Fruit fly (Drosophila melanogaster): ENCODE results near the gene exex.
A peak's percentile ranks its signal among the peaks of the same experiment; 100 is the strongest.

Gene exex

DNA sequence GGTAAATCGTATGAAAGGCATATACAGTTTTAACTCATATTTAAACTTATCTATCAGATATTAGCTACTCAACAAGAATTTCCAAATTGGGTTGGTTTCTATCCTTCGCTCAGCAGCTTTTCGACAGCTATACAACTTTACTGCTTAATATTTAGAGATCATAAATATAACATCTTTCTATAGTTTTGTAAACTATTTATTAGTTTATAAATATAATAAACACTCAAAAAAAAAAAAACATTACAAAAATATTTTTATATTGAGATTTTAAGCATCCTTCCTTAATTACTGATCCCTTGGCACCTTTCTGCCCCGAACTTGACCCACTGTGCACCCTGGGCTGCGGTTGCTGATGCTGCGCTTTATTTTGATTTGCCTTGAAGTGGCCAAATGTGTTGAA is 5.0 kb downstream of the exex start (continued):
- TF ChIP-seq Sin3A (optimal IDR thresholded peaks at IDR 0.05) (no peak), CG4424 (GFP tag; optimal IDR thresholded peaks at IDR 0.05) (peak; percentile 66), NK7.1 (GFP tag; optimal IDR thresholded peaks at IDR 0.05) (no peak), CG1233 (GFP tag; optimal IDR thresholded peaks at IDR 0.05) (peak; percentile 23), CG4404 (GFP tag; IDR thresholded peaks at IDR 0.05) (peak; percentile 15; the same call in 1 of the 2 replicates), CG15696 (tag; optimal IDR thresholded peaks at IDR 0.05) (peak; percentile 27), Side (GFP tag; optimal IDR thresholded peaks at IDR 0.05) (no peak), chm (GFP tag; IDR thresholded peaks at IDR 0.05) (no peak), Blimp-1 (GFP tag; optimal IDR thresholded peaks at IDR 0.05) (peak; percentile 5), Optix (GFP tag; IDR thresholded peaks at IDR 0.05) (no peak), CG7556 (GFP tag; optimal IDR thresholded peaks at IDR 0.05) (peak; percentile 15), bsh (GFP tag; optimal IDR thresholded peaks at IDR 0.05) (peak in 1 of 2 experiments; percentile 37), CG11696 (GFP tag; IDR thresholded peaks at IDR 0.05) (no peak), CG13287 (GFP tag; IDR thresholded peaks at IDR 0.05; ENCODE audit: partially characterized antibody) (no peak), CG17361 (GFP tag; IDR thresholded peaks at IDR 0.05) (peak; percentile 81), jumu (GFP tag; optimal IDR thresholded peaks at IDR 0.05) (no peak), Fer3 (tag; optimal IDR thresholded peaks at IDR 0.05) (no peak), slp2 (GFP tag; optimal IDR thresholded peaks at IDR 0.05) (no peak), CG14710 (tag; optimal IDR thresholded peaks at IDR 0.05) (peak; percentile 52), Deaf1 (tag; optimal IDR thresholded peaks at IDR 0.05) (no peak), Asciz (GFP tag; optimal IDR thresholded peaks at IDR 0.05) (peak; percentile 21), CG34376 (GFP tag; optimal IDR thresholded peaks at IDR 0.05) (no peak), CG18262 (tag; optimal IDR thresholded peaks at IDR 0.05) (peak; percentile 76), Opbp (GFP tag; IDR thresholded peaks at IDR 0.05; ENCODE audit: partially characterized antibody) (no peak), CG17612 (GFP tag; IDR thresholded peaks at IDR 0.05) (no peak), psq (GFP tag; optimal IDR thresholded peaks at IDR 0.05) (no peak), Sox100B (GFP tag; optimal IDR thresholded peaks at IDR 0.05) (peak; percentile 60), sens (GFP tag) (peak; percentile 84), pum (GFP tag; optimal IDR thresholded peaks at IDR 0.05) (no peak), CG2199 (GFP tag; IDR thresholded peaks at IDR 0.05) (no peak), CG13424 (tag; optimal IDR thresholded peaks at IDR 0.05) (no peak), CG4820 (GFP tag; optimal IDR thresholded peaks at IDR 0.05) (peak; percentile 29), Usf (GFP tag; optimal IDR thresholded peaks at IDR 0.05) (no peak), CG6854 (GFP tag; optimal IDR thresholded peaks at IDR 0.05) (no peak), ci (GFP tag; IDR thresholded peaks at IDR 0.05) (no peak), ssp (GFP tag; IDR thresholded peaks at IDR 0.05) (no peak), CG2129 (GFP tag; IDR thresholded peaks at IDR 0.05; ENCODE audit: partially characterized antibody) (no peak), Dip2 (GFP tag; IDR thresholded peaks at IDR 0.05) (no peak), sima (GFP tag; optimal IDR thresholded peaks at IDR 0.05) (no peak), CG31441 (GFP tag; IDR thresholded peaks at IDR 0.05) (peak; percentile 60), CG3726 (GFP tag; IDR thresholded peaks at IDR 0.05) (no peak), CG6654 (GFP tag; optimal IDR thresholded peaks at IDR 0.05) (no peak), jing (GFP tag; optimal IDR thresholded peaks at IDR 0.05) (no peak), amos (GFP tag; IDR thresholded peaks at IDR 0.05; ENCODE audit: partially characterized antibody) (no peak), NfI (GFP tag; optimal IDR thresholded peaks at IDR 0.05) (no peak), Dip3 (GFP tag; optimal IDR thresholded peaks at IDR 0.05) (no peak), nerfin-2 (GFP tag; IDR thresholded peaks at IDR 0.05; ENCODE audit: partially characterized antibody) (no peak), Gug (GFP tag; IDR thresholded peaks at IDR 0.05) (no peak), dysf (GFP tag; IDR thresholded peaks at IDR 0.05) (no peak), Eip74EF (GFP tag; optimal IDR thresholded peaks at IDR 0.05) (no peak), hkb (optimal IDR thresholded peaks at IDR 0.05) (no peak), hkb (GFP tag; IDR thresholded peaks at IDR 0.05) (no peak)

Data from whole organism, embryonic.